Fruit fly (Drosophila melanogaster): ENCODE data around the gene CG33768.

Gene CG33768

DNA sequence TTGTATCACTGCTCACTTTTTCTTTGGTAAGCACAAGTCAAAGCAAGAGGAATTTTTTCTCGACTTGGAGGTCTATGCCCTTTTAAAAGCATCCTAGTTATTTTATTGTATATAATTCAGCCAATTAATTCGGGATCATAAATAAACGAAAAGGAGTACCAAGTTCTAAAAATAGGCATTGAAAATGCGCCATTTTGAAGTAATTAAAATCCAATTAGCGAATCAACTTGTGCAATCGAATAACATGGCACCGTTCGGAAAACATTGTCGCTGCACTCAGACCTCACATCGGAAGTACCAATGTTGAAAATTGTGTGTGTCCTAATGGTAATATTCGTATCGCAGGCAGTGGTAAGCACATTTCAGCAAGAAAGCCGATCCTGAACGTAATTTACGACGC is at the start of gene CG33768:
CG33768 (plus strand) TSS at position 301 of the 400 bp plus-strand sequence.
- TF ChIP-seq CG8478 (optimal IDR thresholded peaks at IDR 0.05) (no peak), CTCF (optimal IDR thresholded peaks at IDR 0.05) (no peak)

DNA sequence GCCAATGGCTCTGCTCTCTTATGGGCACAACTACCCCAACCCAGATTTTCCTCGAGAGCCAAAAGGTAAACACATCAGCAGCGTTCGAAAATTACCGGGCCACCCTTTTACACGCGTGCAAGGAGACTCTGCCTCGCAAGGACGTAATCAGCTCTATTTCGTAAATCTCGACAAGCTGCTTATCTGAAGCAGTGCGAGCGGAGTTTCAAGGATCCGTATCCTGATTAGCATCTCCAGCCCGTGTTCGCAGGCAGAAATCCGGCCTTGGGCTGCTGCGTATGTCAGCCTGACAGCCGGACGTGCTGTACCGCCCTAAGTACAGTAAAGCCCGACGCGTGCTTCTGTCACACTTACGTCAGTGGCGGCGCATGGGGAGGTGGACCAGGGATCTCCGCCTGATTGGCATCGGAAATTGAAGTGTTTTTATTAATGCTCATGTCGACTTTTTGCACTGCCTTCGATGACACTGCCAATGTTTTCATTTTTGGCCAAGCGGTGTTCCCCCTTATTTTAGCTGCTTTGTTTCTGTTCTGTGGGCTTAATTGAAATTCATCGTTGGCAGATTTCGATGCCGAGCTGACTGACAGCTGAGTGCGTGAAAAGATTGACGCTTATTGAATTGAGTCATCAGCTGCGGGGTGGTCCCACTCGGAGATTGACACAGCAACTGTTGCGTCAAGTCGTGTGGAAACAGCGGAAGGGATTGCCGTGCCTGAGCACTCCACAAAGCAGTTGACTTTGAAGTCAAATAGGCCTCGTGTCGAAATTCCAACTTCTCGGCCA is 41.1 kb upstream of the CG33768 start, which contains the start of gene ND-B14.5AL:
ND-B14.5AL (plus strand) TSS at position 733 of the 783 bp plus-strand sequence.
- TF ChIP-seq CG8478 (optimal IDR thresholded peaks at IDR 0.05) (no peak), CTCF (optimal IDR thresholded peaks at IDR 0.05) (no peak)

DNA sequence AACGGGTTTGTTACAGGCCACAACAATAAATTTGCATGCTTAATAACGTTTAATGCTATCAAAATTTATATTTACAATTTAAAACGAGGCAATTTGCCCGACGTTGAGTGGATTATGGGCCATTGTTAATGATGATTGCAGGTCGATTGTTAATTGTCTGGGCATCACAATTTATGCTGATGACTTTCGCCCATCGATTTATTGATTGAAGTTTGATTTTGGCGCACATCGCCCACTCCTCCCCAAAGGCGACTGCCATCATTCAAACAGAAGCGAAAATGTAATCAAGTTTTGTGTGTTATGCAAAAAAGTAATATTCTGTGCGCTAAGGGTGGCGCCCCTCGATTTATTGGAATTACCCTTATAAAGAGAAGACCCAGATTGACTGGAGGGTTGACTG is 39.9 kb upstream of the CG33768 start:
- TF ChIP-seq CTCF (optimal IDR thresholded peaks at IDR 0.05), result no peak
- no peak for TF ChIP-seq CG8478 (optimal IDR thresholded peaks at IDR 0.05)

DNA sequence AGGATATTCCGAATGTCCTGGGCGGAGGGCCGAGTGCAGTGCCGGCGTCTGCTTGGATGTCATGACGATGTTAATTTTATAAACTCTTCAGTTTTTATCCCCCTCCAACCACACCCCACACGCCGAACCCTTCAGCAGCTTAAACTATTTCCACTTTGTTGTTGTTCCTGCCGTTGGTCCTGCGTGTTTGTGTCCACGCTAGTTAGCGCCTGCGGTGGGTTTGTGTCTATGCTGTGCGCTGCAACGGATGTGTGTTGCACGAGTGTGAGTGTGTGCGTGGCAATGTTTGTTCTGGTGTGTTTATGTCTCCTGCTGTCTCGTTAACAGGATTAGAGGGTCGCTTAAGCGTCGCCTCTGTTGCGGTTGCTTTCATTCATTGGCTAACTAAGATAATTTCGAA is 30.2 kb upstream of the CG33768 start:
- peak; percentile 58 to 59 for TF ChIP-seq CTCF (optimal IDR thresholded peaks at IDR 0.05)
- no peak for TF ChIP-seq CG8478 (optimal IDR thresholded peaks at IDR 0.05)

DNA sequence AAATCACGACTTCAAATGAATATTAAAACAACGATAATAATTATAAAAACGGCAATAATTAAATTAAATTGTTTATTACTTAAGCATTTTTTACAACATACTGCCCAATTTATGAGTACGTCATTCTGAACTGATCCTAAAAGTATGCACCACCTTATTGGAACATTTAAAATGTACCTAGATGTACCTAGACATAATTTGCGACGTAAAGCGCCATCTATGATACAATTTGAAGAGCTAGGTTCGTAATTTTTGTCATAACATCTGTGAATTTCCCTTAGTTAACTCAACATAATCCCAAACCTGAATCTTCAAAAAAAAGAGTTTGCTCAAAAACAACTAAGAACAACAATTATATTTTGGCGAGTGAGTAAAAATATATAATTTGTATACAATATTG is 12.9 kb upstream of the CG33768 start:
- peak; percentile 88 to 89 for TF ChIP-seq CTCF (optimal IDR thresholded peaks at IDR 0.05)
- no peak for TF ChIP-seq CG8478 (optimal IDR thresholded peaks at IDR 0.05)

DNA sequence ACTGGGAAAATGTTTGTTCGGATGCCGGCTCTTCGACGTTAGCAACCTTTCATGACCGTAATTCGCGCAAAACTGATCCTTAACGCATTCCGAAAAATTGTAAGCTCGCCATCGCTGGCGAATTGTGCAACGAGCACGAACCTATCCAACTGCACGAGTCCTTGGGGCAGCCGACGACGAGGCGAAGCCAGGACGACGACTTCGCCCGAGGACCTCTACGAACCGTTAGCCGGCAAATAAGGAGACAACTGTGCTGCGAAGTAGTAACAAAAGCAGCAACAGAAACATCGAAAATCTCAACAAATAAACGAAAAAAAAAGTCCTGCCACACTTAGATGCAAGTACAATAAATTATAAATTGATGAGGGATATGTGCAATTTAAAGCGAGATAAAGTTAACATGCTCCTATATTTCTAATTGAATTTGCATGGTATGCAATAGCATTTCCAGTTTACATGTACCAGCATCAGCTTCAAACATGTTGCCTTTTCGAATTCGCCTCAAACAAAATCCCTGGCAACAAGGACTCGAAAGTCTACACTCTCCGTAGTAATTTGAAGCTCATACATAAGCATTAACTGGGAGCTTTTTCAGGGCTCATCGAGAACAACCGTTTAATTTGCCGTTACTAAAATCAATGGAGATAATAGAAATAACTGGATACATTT is 9.0 kb upstream of the CG33768 start, which contains the start of gene CG14459:
CG14459 (minus strand) TSS at position 51 of the 669 bp plus-strand sequence.
- TF ChIP-seq CTCF (optimal IDR thresholded peaks at IDR 0.05) (no peak), CG8478 (optimal IDR thresholded peaks at IDR 0.05) (no peak)

DNA sequence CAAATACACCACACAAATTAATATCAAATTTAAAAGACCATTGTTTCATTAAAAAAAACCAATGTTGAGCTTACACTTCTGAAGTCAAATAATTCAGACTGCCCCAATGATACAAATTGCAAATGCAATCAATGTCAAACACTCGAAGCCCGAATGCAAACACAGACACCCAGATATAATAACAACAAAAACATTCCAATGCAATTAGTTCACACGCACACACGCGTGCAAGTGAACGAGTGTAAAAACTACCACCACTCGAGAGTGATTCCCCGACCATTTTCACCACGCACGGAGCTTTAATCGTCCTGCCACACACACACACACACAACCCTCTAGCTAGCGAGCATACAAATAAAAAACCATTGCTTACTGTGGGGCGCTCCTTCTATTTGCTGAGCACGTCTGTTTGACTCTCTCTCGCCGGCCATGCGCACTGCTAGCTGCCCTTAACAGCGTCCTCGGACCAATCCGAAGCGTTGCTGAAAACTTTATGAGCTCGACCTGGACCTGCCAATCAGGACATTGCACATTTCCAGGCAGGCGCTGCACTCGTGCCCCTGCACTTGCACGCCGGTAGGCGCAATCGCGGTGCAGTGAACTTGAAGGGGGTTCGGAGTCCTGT is 4.6 kb upstream of the CG33768 start:
- TF ChIP-seq CG8478 (optimal IDR thresholded peaks at IDR 0.05), result no peak
- TF ChIP-seq CTCF (optimal IDR thresholded peaks at IDR 0.05), result no peak

DNA sequence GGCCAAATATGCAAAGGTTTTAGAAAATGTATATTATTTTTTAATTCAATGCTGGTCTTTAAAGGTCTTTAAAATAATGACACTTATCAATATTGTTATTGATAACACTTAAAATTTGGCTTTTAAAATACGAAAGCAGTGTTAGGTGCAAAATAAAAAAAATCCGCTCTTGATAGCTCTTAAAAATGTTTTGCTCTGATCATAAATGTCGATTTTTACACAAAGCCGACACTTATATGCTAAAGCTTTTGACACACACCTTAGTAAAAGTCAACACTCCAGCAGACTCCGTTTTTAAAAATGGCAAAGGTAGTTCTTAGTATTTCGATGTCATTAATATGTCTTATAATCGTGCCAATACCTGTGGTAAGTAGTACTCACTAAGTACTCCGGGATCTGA is 1.6 kb upstream of the CG33768 start, which contains the start of gene CG33766:
CG33766 (plus strand) TSS at position 301 of the 400 bp plus-strand sequence.
- TF ChIP-seq CTCF (optimal IDR thresholded peaks at IDR 0.05), result no peak
- TF ChIP-seq CG8478 (optimal IDR thresholded peaks at IDR 0.05), result no peak

DNA sequence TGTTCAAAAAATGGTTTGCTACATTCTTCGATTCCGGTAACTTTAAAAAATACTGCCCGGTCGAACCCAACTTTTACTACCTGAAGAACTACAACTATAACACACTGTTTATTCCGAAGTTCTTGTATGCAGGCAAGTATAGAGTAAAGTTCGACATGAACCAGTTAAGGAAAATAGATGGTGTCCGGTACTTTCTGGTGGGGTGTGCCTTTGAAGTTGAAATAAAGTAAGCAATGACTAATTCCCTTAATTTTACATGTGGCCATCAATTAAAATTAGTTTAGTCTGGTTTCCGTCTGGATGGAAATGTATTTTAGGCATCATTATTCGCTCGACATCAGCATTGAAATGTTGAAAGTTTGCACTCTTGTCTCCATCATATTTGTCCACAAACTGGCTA is 956 bp upstream of the CG33768 start, which contains the start of gene CG33767:
CG33767 (plus strand) TSS at position 301 of the 400 bp plus-strand sequence.
- TF ChIP-seq CG8478 (optimal IDR thresholded peaks at IDR 0.05) (no peak), CTCF (optimal IDR thresholded peaks at IDR 0.05) (no peak)

DNA sequence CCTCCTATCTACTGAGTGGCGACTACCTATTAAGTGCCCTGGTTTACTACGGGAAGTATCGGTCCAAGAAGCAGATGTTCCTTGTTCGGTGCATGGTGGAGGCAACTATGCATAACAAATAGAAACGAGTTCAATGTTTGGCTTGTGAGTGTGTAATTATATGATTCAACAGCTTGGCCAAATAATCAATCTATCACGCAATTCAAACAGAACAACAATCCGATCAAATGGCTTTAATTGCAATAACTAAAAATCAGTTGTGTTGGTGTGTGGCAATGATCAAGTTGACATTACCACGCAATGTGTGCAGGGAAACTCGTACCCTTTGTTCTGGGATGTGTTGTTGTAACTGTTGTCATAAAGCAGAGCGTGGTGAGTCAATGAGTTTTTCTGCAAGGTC is 664 bp downstream of the CG33768 start, which contains the start of gene CG33769:
CG33769 (plus strand) TSS at position 301 of the 400 bp plus-strand sequence.
- TF ChIP-seq CTCF (optimal IDR thresholded peaks at IDR 0.05) (no peak), CG8478 (optimal IDR thresholded peaks at IDR 0.05) (no peak)

DNA sequence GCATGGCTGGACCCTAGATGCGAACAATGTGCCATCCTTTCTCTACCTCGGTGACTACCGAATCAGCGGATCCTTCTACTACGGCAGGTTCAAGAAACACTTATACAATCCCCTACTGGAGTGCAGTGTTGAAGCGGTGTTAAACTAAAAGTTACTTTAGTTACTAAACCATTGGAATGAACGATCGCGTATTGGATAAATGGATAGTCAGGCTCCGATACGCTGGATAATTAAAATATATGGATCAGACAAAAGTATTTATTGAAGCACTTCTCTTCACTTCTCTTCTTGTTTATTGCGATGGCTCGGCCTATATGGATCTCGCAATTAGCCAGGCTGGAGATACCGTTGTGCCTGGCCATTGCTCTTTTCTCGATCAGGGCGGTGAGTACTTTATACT is 1.4 kb downstream of the CG33768 start, which contains the start of gene CG33770:
CG33770 (plus strand) TSS at position 301 of the 400 bp plus-strand sequence.
- TF ChIP-seq CG8478 (optimal IDR thresholded peaks at IDR 0.05), result no peak
- no peak for TF ChIP-seq CTCF (optimal IDR thresholded peaks at IDR 0.05)

DNA sequence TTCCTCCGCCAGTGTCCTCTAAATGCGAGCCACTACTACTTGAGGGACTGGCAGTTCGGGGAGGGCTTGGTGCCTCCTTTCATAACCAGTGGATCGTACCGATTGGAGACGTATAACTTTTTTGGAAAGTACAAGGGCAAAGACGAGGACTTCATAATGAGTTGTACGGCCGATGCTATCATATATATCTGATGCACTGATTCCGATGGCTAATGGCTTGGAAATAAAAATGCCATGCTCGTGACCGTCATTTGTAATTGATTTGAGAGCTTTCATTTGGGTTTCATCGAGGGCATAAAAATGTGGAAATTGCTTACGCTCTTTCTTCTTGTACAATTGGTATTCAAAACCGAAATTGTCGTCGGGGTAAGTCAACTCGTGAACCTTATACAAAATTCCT is 2.1 kb downstream of the CG33768 start, which contains the start of gene CG33771:
CG33771 (plus strand) TSS at position 301 of the 400 bp plus-strand sequence.
- TF ChIP-seq CTCF (optimal IDR thresholded peaks at IDR 0.05) (no peak), CG8478 (optimal IDR thresholded peaks at IDR 0.05) (no peak)

DNA sequence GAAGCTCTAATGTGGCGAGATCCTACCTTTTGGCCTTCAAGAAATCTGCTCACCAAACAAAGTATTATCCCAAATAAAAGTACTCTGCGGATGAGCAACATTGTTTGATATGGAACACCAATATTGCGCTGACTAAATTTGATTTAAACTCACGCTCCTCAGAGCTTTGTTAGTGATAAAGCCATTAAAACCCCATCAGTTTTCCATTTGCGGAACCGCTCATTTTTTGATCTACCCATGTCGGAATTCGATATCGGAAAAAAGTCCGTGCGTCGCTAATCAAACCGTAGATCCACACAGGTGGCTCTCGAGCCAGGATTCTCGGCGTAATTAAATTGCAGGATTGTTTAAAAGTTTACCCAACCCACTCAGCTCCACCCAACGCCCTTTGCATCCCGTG is 5.5 kb downstream of the CG33768 start, which contains the start of gene CG33772:
CG33772 (minus strand) TSS at position 101 of the 400 bp plus-strand sequence.
- TF ChIP-seq CG8478 (optimal IDR thresholded peaks at IDR 0.05) (no peak), CTCF (optimal IDR thresholded peaks at IDR 0.05) (no peak)

DNA sequence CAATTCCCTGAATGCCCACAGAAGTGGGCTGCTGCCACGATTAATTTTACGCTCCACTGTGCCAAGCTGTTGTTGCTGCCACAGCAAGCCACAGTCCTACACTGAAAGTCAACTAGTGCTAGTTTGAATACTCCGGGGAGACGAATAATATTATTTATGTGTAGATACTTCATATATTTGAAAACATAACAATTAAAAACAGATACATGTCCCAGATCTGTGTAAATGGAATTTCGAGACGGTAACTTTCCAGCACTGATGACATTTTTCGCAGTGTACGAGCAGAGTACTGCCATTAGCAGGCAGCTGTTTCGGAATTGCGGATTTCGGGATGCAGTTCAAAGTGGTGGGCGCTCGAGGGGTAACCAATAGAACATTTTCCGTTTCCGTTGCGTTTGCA is 18.1 kb downstream of the CG33768 start:
- no peak for TF ChIP-seq CG8478 (optimal IDR thresholded peaks at IDR 0.05)
- TF ChIP-seq CTCF (optimal IDR thresholded peaks at IDR 0.05), result no peak
